Fruit fly (Drosophila melanogaster) whole organism, embryonic: Measurements from ENCODE around the gene Tmtc4.
A peak's percentile ranks its signal among the peaks of the same experiment; 100 is the strongest.

Experiments
- Atf3 ChIP-seq: fragments of 200-800 bp; sonication (Bioruptor generic); optimal IDR thresholded peaks from 3 replicates; lab custom pipeline; 2016; ENCODE audit warnings: missing biosample characterization, missing genetic modification characterization
- Atf6 ChIP-seq: fragments of 200-800 bp; sonication (Bioruptor generic); IDR thresholded peaks from 2 replicates; pipeline ENCODE4 v1.3.6; 2022; ENCODE audit warnings: missing biosample characterization, missing genetic modification characterization
- Awh ChIP-seq: fragments of 200-800 bp; sonication (Bioruptor generic); IDR thresholded peaks from 2 replicates; pipeline ENCODE4, ENCODE4 v1.3.6; 2022; ENCODE audit warnings: missing biosample characterization, missing genetic modification characterization
- B-H1 ChIP-seq: fragments of 200-800 bp; sonication (Bioruptor generic); IDR thresholded peaks from 3 replicates; pipeline ENCODE4 v1.3.6; 2022; ENCODE audit warnings: missing biosample characterization, missing genetic modification characterization
- CG11398 ChIP-seq: fragments of 200-800 bp; sonication (Bioruptor generic); optimal IDR thresholded peaks from 2 replicates; lab custom pipeline; 2016; ENCODE audit warnings: missing biosample characterization, missing genetic modification characterization
- CG11723 ChIP-seq: fragments of 200-800 bp; sonication (Bioruptor generic); optimal IDR thresholded peaks from 2 replicates; lab custom pipeline; 2017; ENCODE audit warnings: missing biosample characterization, mild to moderate bottlenecking, missing genetic modification characterization
- CG12219 ChIP-seq: fragments of 200-800 bp; sonication (Bioruptor generic); optimal IDR thresholded peaks from 3 replicates; lab custom pipeline; 2018; ENCODE audit warnings: missing biosample characterization, mild to moderate bottlenecking, missing genetic modification characterization
- CG13424 ChIP-seq: fragments of 200-800 bp; sonication (Bioruptor generic); optimal IDR thresholded peaks from 2 replicates; lab custom pipeline; 2019; ENCODE audit warnings: missing biosample characterization, mild to moderate bottlenecking, missing genetic modification characterization, moderate library complexity
- CG14441 ChIP-seq: fragments of 200-800 bp; sonication (Bioruptor generic); IDR thresholded peaks from 2 replicates; pipeline ENCODE4 v1.3.6; 2022; ENCODE audit warnings: missing biosample characterization, missing genetic modification characterization
- CG1603 ChIP-seq: fragments of 200-800 bp; sonication (Bioruptor generic); optimal IDR thresholded peaks from 2 replicates; lab custom pipeline; 2019; ENCODE audit warnings: missing biosample characterization, mild to moderate bottlenecking, missing genetic modification characterization, moderate library complexity
- CG17361 ChIP-seq: fragments of 200-800 bp; sonication (Bioruptor generic); IDR thresholded peaks from 3 replicates; pipeline ENCODE4 v1.3.6; 2022; ENCODE audit warnings: missing biosample characterization, missing genetic modification characterization
- CG17385 ChIP-seq: fragments of 200-800 bp; sonication (Bioruptor generic); optimal IDR thresholded peaks from 3 replicates; lab custom pipeline; 2018; ENCODE audit warnings: missing biosample characterization, mild to moderate bottlenecking, missing genetic modification characterization
- CG1792 ChIP-seq: fragments of 200-800 bp; sonication (Bioruptor generic); optimal IDR thresholded peaks from 2 replicates; lab custom pipeline; 2016; ENCODE audit warnings: missing biosample characterization, missing genetic modification characterization
- CG18619 ChIP-seq: fragments of 200-800 bp; sonication (Bioruptor generic); optimal IDR thresholded peaks from 3 replicates; lab custom pipeline; 2017; ENCODE audit warnings: missing biosample characterization, mild to moderate bottlenecking, missing genetic modification characterization
- CG2199 ChIP-seq: fragments of 200-800 bp; sonication (Bioruptor generic); IDR thresholded peaks from 3 replicates; pipeline ENCODE4 v1.3.6; 2022; ENCODE audit warnings: missing biosample characterization, missing genetic modification characterization
- CG2875 ChIP-seq: fragments of 200-800 bp; sonication (Bioruptor generic); optimal IDR thresholded peaks from 2 replicates; lab custom pipeline; 2017; ENCODE audit warnings: missing biosample characterization, mild to moderate bottlenecking, missing genetic modification characterization, missing genetic modification reagents
- CG32767 ChIP-seq: fragments of 200-800 bp; sonication (Bioruptor generic); IDR thresholded peaks from 2 replicates; pipeline ENCODE4 v1.3.6; 2022; ENCODE audit warnings: missing biosample characterization, missing genetic modification characterization
- CG3281 ChIP-seq: fragments of 200-800 bp; sonication (Bioruptor generic); optimal IDR thresholded peaks from 3 replicates; lab custom pipeline; 2017; ENCODE audit warnings: missing biosample characterization, mild to moderate bottlenecking, missing genetic modification characterization
- CG3407 ChIP-seq: fragments of 200-800 bp; sonication (Bioruptor generic); optimal IDR thresholded peaks from 2 replicates; lab custom pipeline; 2018; ENCODE audit warnings: missing biosample characterization, mild to moderate bottlenecking, missing genetic modification characterization
- CG34224 ChIP-seq: fragments of 200-800 bp; sonication (Bioruptor generic); IDR thresholded peaks from 3 replicates; pipeline ENCODE4 v1.3.6; 2022; ENCODE audit warnings: missing biosample characterization, missing genetic modification characterization; ENCODE audit not compliant: partially characterized antibody
- CG3847 ChIP-seq: fragments of 200-800 bp; sonication (Bioruptor generic); IDR thresholded peaks from 2 replicates; pipeline ENCODE4 v1.3.6; 2022; ENCODE audit warnings: missing biosample characterization, missing genetic modification characterization
- CG4404 ChIP-seq: fragments of 200-800 bp; sonication (Bioruptor generic); IDR thresholded peaks from 2 replicates; pipeline ENCODE4 v1.3.6; 2022; ENCODE audit warnings: missing biosample characterization, missing genetic modification characterization
- CG4730 ChIP-seq: fragments of 200-800 bp; sonication (Bioruptor generic); IDR thresholded peaks from 2 replicates; pipeline ENCODE4 v1.3.6; 2022; ENCODE audit warnings: missing biosample characterization, missing genetic modification characterization
- CG5180 ChIP-seq: fragments of 200-800 bp; sonication (Bioruptor generic); optimal IDR thresholded peaks from 3 replicates; lab custom pipeline; 2017; ENCODE audit warnings: missing biosample characterization, missing genetic modification characterization, mild to moderate bottlenecking, moderate library complexity, missing genetic modification reagents
- Ets97D ChIP-seq: fragments of 200-800 bp; sonication (Bioruptor generic); optimal IDR thresholded peaks from 3 replicates; lab custom pipeline; 2016; ENCODE audit warnings: missing biosample characterization, missing genetic modification characterization
- HHEX ChIP-seq: fragments of 200-800 bp; sonication (Bioruptor generic); optimal IDR thresholded peaks from 3 replicates; lab custom pipeline; 2017; ENCODE audit warnings: missing biosample characterization, mild to moderate bottlenecking, missing genetic modification characterization, missing genetic modification reagents
- Hmr ChIP-seq: fragments of 200-800 bp; sonication (Bioruptor generic); optimal IDR thresholded peaks from 3 replicates; lab custom pipeline; 2017; ENCODE audit warnings: mild to moderate bottlenecking, missing biosample characterization, missing genetic modification reagents, missing genetic modification characterization
- Hr51 ChIP-seq, 2 experiments: fragments of 200-800 bp; sonication (Bioruptor generic); optimal IDR thresholded peaks; 2 replicates in 1 of 2; 3 replicates in 1 of 2; lab custom pipeline; 2016 to 2018; ENCODE audit warnings: missing biosample characterization in 2 of 2, missing genetic modification characterization in 2 of 2, mild to moderate bottlenecking in 1 of 2, moderate library complexity in 1 of 2
- Hr78 ChIP-seq, 2 experiments: fragments of 200-800 bp in 1 of 2; fragments of >200 bp in 1 of 2; sonication (Bioruptor generic) in 1 of 2; optimal IDR thresholded peaks; 2 replicates each; lab custom pipeline; 2017 to 2019; ENCODE audit warnings: missing biosample characterization in 2 of 2, missing genetic modification characterization in 2 of 2, mild to moderate bottlenecking in 1 of 2, moderate library complexity in 1 of 2
- Lim3 ChIP-seq: fragments of 200-800 bp; sonication (Bioruptor generic); IDR thresholded peaks from 2 replicates; pipeline ENCODE4 v1.3.6; 2022; ENCODE audit warnings: missing biosample characterization, missing genetic modification characterization
- MBD-R2 ChIP-seq: fragments of 200-800 bp; sonication (Bioruptor generic); IDR thresholded peaks from 2 replicates; pipeline ENCODE4 v1.3.6; 2022; ENCODE audit warnings: missing biosample characterization, missing genetic modification characterization
- MTF-1 ChIP-seq: fragments of 200-800 bp; sonication (Bioruptor generic); optimal IDR thresholded peaks from 2 replicates; lab custom pipeline; 2018; ENCODE audit warnings: missing biosample characterization, mild to moderate bottlenecking, missing genetic modification characterization, borderline replicate concordance
- Max ChIP-seq: fragments of 200-800 bp; sonication (Bioruptor generic); optimal IDR thresholded peaks from 2 replicates; lab custom pipeline; 2016; ENCODE audit warnings: missing biosample characterization, mild to moderate bottlenecking, missing genetic modification characterization
- Oli ChIP-seq: fragments of 200-800 bp; sonication (Bioruptor generic); optimal IDR thresholded peaks from 2 replicates; lab custom pipeline; 2018; ENCODE audit warnings: missing biosample characterization, mild to moderate bottlenecking, missing genetic modification characterization, moderate library complexity
- Six4 ChIP-seq: fragments of 200-800 bp; sonication (Bioruptor generic); optimal IDR thresholded peaks from 2 replicates; lab custom pipeline; 2016; ENCODE audit warnings: missing biosample characterization, missing genetic modification characterization
- Spps ChIP-seq: fragments of 200-800 bp; sonication (Bioruptor generic); optimal IDR thresholded peaks from 2 replicates; lab custom pipeline; 2018; ENCODE audit warnings: missing biosample characterization, mild to moderate bottlenecking, missing genetic modification characterization
- YL-1 ChIP-seq: fragments of 200-800 bp; sonication (Bioruptor generic); optimal IDR thresholded peaks from 3 replicates; lab custom pipeline; 2017; ENCODE audit warnings: missing biosample characterization, mild to moderate bottlenecking, missing genetic modification characterization
- aop ChIP-seq: fragments of 200-800 bp; sonication (Bioruptor generic); IDR thresholded peaks from 2 replicates; pipeline ENCODE4 v1.3.6; 2022; ENCODE audit warnings: missing biosample characterization, missing genetic modification characterization
- crc ChIP-seq: fragments of 200-800 bp; sonication (Bioruptor generic); optimal IDR thresholded peaks from 2 replicates; lab custom pipeline; 2016; ENCODE audit warnings: missing biosample characterization, missing genetic modification characterization
- crol ChIP-seq: fragments of 200-800 bp; sonication (Bioruptor generic); IDR thresholded peaks from 2 replicates; pipeline ENCODE4 v1.3.6; 2022; ENCODE audit warnings: missing biosample characterization, missing genetic modification characterization
- fu2 ChIP-seq: fragments of 200-800 bp; sonication (Bioruptor generic); optimal IDR thresholded peaks from 2 replicates; lab custom pipeline; 2016; ENCODE audit warnings: missing biosample characterization, missing genetic modification characterization
- gcm2 ChIP-seq: fragments of 200-800 bp; sonication (Bioruptor generic); optimal IDR thresholded peaks from 2 replicates; lab custom pipeline; 2016; ENCODE audit warnings: missing biosample characterization, missing genetic modification characterization
- ind ChIP-seq: fragments of 200-800 bp; sonication (Bioruptor generic); optimal IDR thresholded peaks from 3 replicates; lab custom pipeline; 2016; ENCODE audit warnings: missing biosample characterization, missing genetic modification characterization
- org-1 ChIP-seq: fragments of 200-800 bp; sonication (Bioruptor generic); optimal IDR thresholded peaks from 2 replicates; lab custom pipeline; 2017; ENCODE audit warnings: missing biosample characterization, missing genetic modification characterization
- ranshi ChIP-seq: fragments of 200-800 bp; sonication (Bioruptor generic); IDR thresholded peaks from 2 replicates; pipeline ENCODE4 v1.3.6; 2022; ENCODE audit warnings: missing biosample characterization, missing genetic modification characterization
- rib ChIP-seq: fragments of 200-800 bp; sonication (Bioruptor generic); IDR thresholded peaks from 2 replicates; pipeline ENCODE4 v1.3.6; 2022; ENCODE audit warnings: missing biosample characterization, missing genetic modification characterization
- sc ChIP-seq, 3 experiments: fragments of >200 bp in 2 of 3; fragments of 200-800 bp in 1 of 3; sonication (Bioruptor generic) in 1 of 3; optimal IDR thresholded peaks; 2 replicates in 2 of 3; 3 replicates in 1 of 3; lab custom pipeline; 2017; ENCODE audit warnings: mild to moderate bottlenecking in 1 of 3, missing biosample characterization in 1 of 3, missing genetic modification characterization in 1 of 3, missing genetic modification reagents in 1 of 3
- zen ChIP-seq: fragments of 200-800 bp; sonication (Bioruptor generic); optimal IDR thresholded peaks from 3 replicates; lab custom pipeline; 2018; ENCODE audit warnings: missing biosample characterization, mild to moderate bottlenecking, missing genetic modification characterization, moderate library complexity

The Tmtc4 gene

dm6 chr3R:15342926-15343685 is 7.9 kb upstream of the Tmtc4 start, which contains the start of gene Nagk (continued):
- TF ChIP-seq Six4 (GFP tag; lab: Kevin White, UChicago) (peak; percentile 56), CG13424 (peak; percentile 52), CG11398 (no peak), CG34224 (GFP tag; lab: Robert Waterston, UW) (no peak), sc (optimal IDR thresholded peaks at IDR 0.05; lab: Kevin White, UChicago) (no peak), sc (GFP tag; optimal IDR thresholded peaks at IDR 0.05; lab: Kevin White, UChicago) (no peak), Hr51 (GFP tag; optimal IDR thresholded peaks at IDR 0.05; lab: Kevin White, UChicago) (peak; percentile 13 to 68), org-1 (GFP tag; lab: Kevin White, UChicago) (peak; percentile 27), crc (GFP tag; lab: Kevin White, UChicago) (peak; percentile 12), Hmr (peak; percentile 68), gcm2 (GFP tag; lab: Kevin White, UChicago) (peak; percentile 57), rib (0 out of 2 replicates have a peak, but pooled peaks have one; percentile 22), CG12219 (no peak), CG17385 (peak; percentile 64), CG3281 (GFP tag; lab: Kevin White, UChicago) (peak; percentile 62), zen (tag; lab: Kevin White, UChicago) (no peak), CG2199 (GFP tag; lab: Robert Waterston, UW) (0 out of 3 replicates have a peak, but pooled peaks have one; percentile 50), Ets97D (GFP tag; lab: Kevin White, UChicago) (peak; percentile 35), aop (0 out of 2 replicates have a peak, but pooled peaks have one; percentile 24), Hr78 (GFP tag; optimal IDR thresholded peaks at IDR 0.05; lab: Kevin White, UChicago) (peak in 1 of 2 experiments; percentile 48), CG18619 (GFP tag; lab: Kevin White, UChicago) (peak; percentile 78), Oli (tag; lab: Kevin White, UChicago) (peak; percentile 80), Spps (tag; lab: Kevin White, UChicago) (peak; percentile 26), CG1792 (peak; percentile 37), CG11723 (GFP tag; lab: Kevin White, UChicago) (peak; percentile 53), CG3847 (GFP tag; lab: Robert Waterston, UW) (peak; percentile 22), Max (GFP tag; lab: Kevin White, UChicago) (peak; percentile 67), CG17361 (GFP tag; lab: Robert Waterston, UW) (peak; percentile 88), ind (GFP tag; lab: Kevin White, UChicago) (peak; percentile 59), CG14441 (GFP tag; lab: Robert Waterston, UW) (peak; percentile 29), B-H1 (0 out of 3 replicates have a peak, but pooled peaks have one; percentile 19), CG3407 (GFP tag; lab: Kevin White, UChicago) (peak; percentile 32), MTF-1 (GFP tag; lab: Kevin White, UChicago) (peak; percentile 40), Lim3 (GFP tag; lab: Robert Waterston, UW) (no peak), CG2875 (GFP tag; lab: Kevin White, UChicago) (peak; percentile 27), Atf6 (GFP tag; lab: Robert Waterston, UW) (peak; percentile 13; the same call in 1 of the 2 replicates), CG1603 (tag; lab: Kevin White, UChicago) (peak; percentile 48), YL-1 (GFP tag; lab: Kevin White, UChicago) (peak; percentile 16), ranshi (GFP tag; lab: Robert Waterston, UW) (peak; percentile 8; the same call in 1 of the 2 replicates), HHEX (GFP tag; lab: Kevin White, UChicago) (peak; percentile 27), CG32767 (peak; percentile 15; the same call in 1 of the 2 replicates), Atf3 (GFP tag; lab: Kevin White, UChicago) (peak; percentile 6), CG4730 (GFP tag; lab: Robert Waterston, UW) (no peak), Awh (peak; percentile 60; the same call in 1 of the 2 replicates), crol (GFP tag; lab: Robert Waterston, UW) (no peak), fu2 (peak; percentile 24), MBD-R2 (GFP tag; lab: Robert Waterston, UW) (peak; percentile 44), CG5180 (peak; percentile 18), CG4404 (no peak)
